Worm (Caenorhabditis elegans) whole organism, L3 larva: ENCODE data around the gene sru-25.

ENCODE experiments used
- R02D3.7 ChIP-seq: fragments of 150-350 bp; optimal IDR thresholded peaks from 2 replicates; lab custom pipeline; 2014; ENCODE audit warnings: missing biosample characterization, missing genetic modification characterization
- daf-12 ChIP-seq: fragments of 150-350 bp; optimal IDR thresholded peaks from 2 replicates; lab custom pipeline; 2014; ENCODE audit warnings: missing biosample characterization, missing genetic modification reagents, missing genetic modification characterization
- egl-27 ChIP-seq: sonication (generic microtip); optimal IDR thresholded peaks from 4 replicates; lab custom pipeline; 2017; ENCODE audit warnings: missing biosample characterization, missing genetic modification reagents, missing genetic modification characterization
- lin-15B ChIP-seq: fragments of 150-350 bp; optimal IDR thresholded peaks from 2 replicates; lab custom pipeline; 2014; ENCODE audit warnings: missing biosample characterization, missing genetic modification characterization
- nhr-28 ChIP-seq: fragments of 150-350 bp; optimal IDR thresholded peaks from 2 replicates; lab custom pipeline; 2014; ENCODE audit warnings: missing biosample characterization, missing genetic modification characterization
- pha-4 ChIP-seq: fragments of 150-350 bp; optimal IDR thresholded peaks from 2 replicates; lab custom pipeline; 2014; ENCODE audit warnings: missing biosample characterization, missing genetic modification reagents, missing genetic modification characterization
- skn-1 ChIP-seq: fragments of 150-350 bp; optimal IDR thresholded peaks from 2 replicates; lab custom pipeline; 2014; ENCODE audit warnings: missing biosample characterization, missing genetic modification characterization
- snpc-4 ChIP-seq: fragments of 150-350 bp; optimal IDR thresholded peaks from 2 replicates; lab custom pipeline; 2014; ENCODE audit warnings: missing biosample characterization, missing genetic modification characterization

- TF ChIP-seq skn-1 (tag; lab: Kevin White, UChicago) (no peak), snpc-4 (tag; lab: Kevin White, UChicago) (no peak), daf-12 (tag; lab: Kevin White, UChicago) (no peak), pha-4 (tag; lab: Kevin White, UChicago) (no peak), lin-15B (tag; lab: Kevin White, UChicago) (no peak), R02D3.7 (tag; lab: Kevin White, UChicago) (no peak), nhr-28 (no peak), egl-27 (tag; lab: Kevin White, UChicago) (no peak)
Observed at ce11 chrV:679663-680062, 5.5 kb upstream of the sru-25 start, which contains the start of gene srx-22.
